Fruit fly (Drosophila melanogaster) whole organism, pupa: ENCODE data around the gene CG31370.

Experiments
- CG10348 ChIP-seq: fragments of 200-800 bp; sonication (Bioruptor generic); IDR thresholded peaks from 2 replicates; pipeline ENCODE4 v1.3.6; 2022; ENCODE audit warnings: missing biosample characterization, missing genetic modification characterization
- CG12605 ChIP-seq: fragments of 200-800 bp; sonication (Bioruptor generic); IDR thresholded peaks from 2 replicates; pipeline ENCODE4 v1.3.6; 2022; ENCODE audit warnings: missing biosample characterization, missing genetic modification characterization
- CG13204 ChIP-seq: fragments of 200-800 bp; sonication (Bioruptor generic); optimal IDR thresholded peaks from 2 replicates; lab custom pipeline; 2018; ENCODE audit warnings: missing biosample characterization, mild to moderate bottlenecking, missing genetic modification characterization, moderate library complexity
- CG14655 ChIP-seq: fragments of 200-800 bp; sonication (Bioruptor generic); optimal IDR thresholded peaks from 3 replicates; lab custom pipeline; 2017; ENCODE audit warnings: mild to moderate bottlenecking, missing biosample characterization, missing genetic modification reagents, missing genetic modification characterization
- CG15710 ChIP-seq: fragments of 200-800 bp; sonication (Bioruptor generic); optimal IDR thresholded peaks from 2 replicates; lab custom pipeline; 2018; ENCODE audit warnings: missing biosample characterization, mild to moderate bottlenecking, missing genetic modification characterization, moderate library complexity
- CG17806 ChIP-seq: fragments of 200-800 bp; sonication (Bioruptor generic); optimal IDR thresholded peaks from 2 replicates; lab custom pipeline; 2018; ENCODE audit warnings: missing biosample characterization, mild to moderate bottlenecking, missing genetic modification characterization, moderate library complexity
- CG32121 ChIP-seq: fragments of 200-800 bp; sonication (Bioruptor generic); IDR thresholded peaks from 2 replicates; pipeline ENCODE4 v1.3.6; 2022; ENCODE audit warnings: missing biosample characterization, missing genetic modification characterization
- CG34367 ChIP-seq: fragments of 200-800 bp; sonication (Bioruptor generic); optimal IDR thresholded peaks from 2 replicates; lab custom pipeline; 2018; ENCODE audit warnings: missing biosample characterization, mild to moderate bottlenecking, missing genetic modification characterization
- CG4496 ChIP-seq: fragments of 200-800 bp; sonication (Bioruptor generic); IDR thresholded peaks from 3 replicates; pipeline ENCODE4 v1.3.6; 2022; ENCODE audit warnings: missing biosample characterization, missing genetic modification characterization
- CG8159 ChIP-seq: fragments of 200-800 bp; sonication (Bioruptor generic); optimal IDR thresholded peaks from 3 replicates; lab custom pipeline; 2018; ENCODE audit warnings: missing biosample characterization, mild to moderate bottlenecking, missing genetic modification characterization, moderate library complexity
- CG8301 ChIP-seq: fragments of 200-800 bp; sonication (Bioruptor generic); optimal IDR thresholded peaks from 2 replicates; lab custom pipeline; 2018; ENCODE audit warnings: missing biosample characterization, mild to moderate bottlenecking, missing genetic modification characterization
- CG9948 ChIP-seq: fragments of 200-800 bp; sonication (Bioruptor generic); optimal IDR thresholded peaks from 2 replicates; lab custom pipeline; 2018; ENCODE audit warnings: missing biosample characterization, mild to moderate bottlenecking, missing genetic modification characterization, moderate library complexity
- D1 ChIP-seq: fragments of 200-800 bp; sonication (Bioruptor generic); optimal IDR thresholded peaks from 2 replicates; lab custom pipeline; 2018; ENCODE audit warnings: missing biosample characterization, mild to moderate bottlenecking, missing genetic modification characterization, moderate library complexity
- EcR ChIP-seq: fragments of 200-800 bp; sonication (Bioruptor generic); optimal IDR thresholded peaks from 3 replicates; lab custom pipeline; 2019; ENCODE audit warnings: missing biosample characterization, missing genetic modification characterization, mild to moderate bottlenecking, moderate library complexity, missing genetic modification reagents
- Ets98B ChIP-seq: fragments of 200-800 bp; sonication (Bioruptor generic); IDR thresholded peaks from 2 replicates; pipeline ENCODE4 v1.3.6; 2022; ENCODE audit warnings: missing biosample characterization, missing genetic modification characterization
- Pif1A ChIP-seq: fragments of 200-800 bp; sonication (Bioruptor generic); optimal IDR thresholded peaks from 3 replicates; lab custom pipeline; 2016; ENCODE audit warnings: missing biosample characterization, missing genetic modification characterization
- Pif1B ChIP-seq: fragments of 200-800 bp; sonication (Bioruptor generic); optimal IDR thresholded peaks from 3 replicates; lab custom pipeline; 2016; ENCODE audit warnings: missing biosample characterization, missing genetic modification characterization
- Snoo ChIP-seq: fragments of 200-800 bp; sonication (Bioruptor generic); optimal IDR thresholded peaks from 3 replicates; lab custom pipeline; 2017; ENCODE audit warnings: missing biosample characterization, mild to moderate bottlenecking, missing genetic modification characterization, inconsistent platforms
- fd96Ca ChIP-seq: fragments of 200-800 bp; sonication (Bioruptor generic); IDR thresholded peaks from 3 replicates; pipeline ENCODE4 v1.3.6; 2022; ENCODE audit warnings: missing biosample characterization, missing genetic modification characterization
- gl ChIP-seq: fragments of 200-800 bp; sonication (Bioruptor generic); optimal IDR thresholded peaks from 2 replicates; lab custom pipeline; 2018; ENCODE audit warnings: missing biosample characterization, mild to moderate bottlenecking, missing genetic modification characterization
- rn ChIP-seq: fragments of 200-800 bp; sonication (Bioruptor generic); IDR thresholded peaks from 2 replicates; pipeline ENCODE4 v1.3.6; 2022; ENCODE audit warnings: missing biosample characterization, missing genetic modification characterization

CG31370 gene

dm6 chr3R:25265589-25266201 lies 36.6 kb upstream of the CG31370 start, which contains the start of the genes GlnRS and RIOK2:
Gene GlnRS (minus strand): TSS chr3R:25265721.
Gene RIOK2 (plus strand): TSS chr3R:25265844.
- TF ChIP-seq CG8301 (tag; lab: Kevin White, UChicago), result no peak
- peak; percentile 51; the same call in 1 of the 2 replicates for TF ChIP-seq CG12605 (GFP tag; lab: Robert Waterston, UW)
- TF ChIP-seq Pif1A (GFP tag; lab: Kevin White, UChicago), result no peak
- no peak for TF ChIP-seq CG17806 (tag; lab: Kevin White, UChicago)
- TF ChIP-seq EcR, result no peak

dm6 chr3R:25266751-25267150 lies 35.5 kb upstream of the CG31370 start:
- no peak for TF ChIP-seq D1 (tag; lab: Kevin White, UChicago)
- TF ChIP-seq CG34367 (tag; lab: Kevin White, UChicago), result no peak
- no peak for TF ChIP-seq Pif1A (GFP tag; lab: Kevin White, UChicago)
- TF ChIP-seq CG15710 (tag; lab: Kevin White, UChicago), result no peak
- no peak for TF ChIP-seq CG17806 (tag; lab: Kevin White, UChicago)
- TF ChIP-seq CG13204 (GFP tag; lab: Kevin White, UChicago), result no peak
- TF ChIP-seq Snoo (tag; lab: Kevin White, UChicago), result no peak
- no peak for TF ChIP-seq CG14655
- TF ChIP-seq CG9948 (tag; lab: Kevin White, UChicago), result no peak
- TF ChIP-seq gl (tag; lab: Kevin White, UChicago), result no peak
- no peak for TF ChIP-seq CG32121 (GFP tag; lab: Robert Waterston, UW)
- no peak for TF ChIP-seq Ets98B
- TF ChIP-seq fd96Ca (GFP tag; lab: Robert Waterston, UW), result no peak
- TF ChIP-seq EcR, result no peak
- no peak for TF ChIP-seq CG12605 (GFP tag; lab: Robert Waterston, UW)
- no peak for TF ChIP-seq CG10348 (GFP tag; lab: Robert Waterston, UW)
- no peak for TF ChIP-seq CG8301 (tag; lab: Kevin White, UChicago)
- TF ChIP-seq CG8159 (tag; lab: Kevin White, UChicago), result no peak
- no peak for TF ChIP-seq Pif1B (GFP tag; lab: Kevin White, UChicago)
- no peak for TF ChIP-seq CG4496

dm6 chr3R:25269909-25270308 lies 32.4 kb upstream of the CG31370 start, which contains the start of the genes CG11889 and CG11891:
Gene CG11889 (plus strand): TSS chr3R:25270209.
Gene CG11891 (plus strand): TSS chr3R:25270209.
- TF ChIP-seq CG32121 (GFP tag; lab: Robert Waterston, UW), result no peak
- TF ChIP-seq EcR, result no peak
- TF ChIP-seq gl (tag; lab: Kevin White, UChicago), result no peak
- TF ChIP-seq CG17806 (tag; lab: Kevin White, UChicago), result no peak
- no peak for TF ChIP-seq CG8301 (tag; lab: Kevin White, UChicago)
- no peak for TF ChIP-seq Pif1B (GFP tag; lab: Kevin White, UChicago)
- TF ChIP-seq CG12605 (GFP tag; lab: Robert Waterston, UW), result no peak
- no peak for TF ChIP-seq CG10348 (GFP tag; lab: Robert Waterston, UW)
- TF ChIP-seq fd96Ca (GFP tag; lab: Robert Waterston, UW), result no peak
- no peak for TF ChIP-seq rn
- no peak for TF ChIP-seq D1 (tag; lab: Kevin White, UChicago)
- TF ChIP-seq Snoo (tag; lab: Kevin White, UChicago), result no peak
- TF ChIP-seq Ets98B, result no peak
- no peak for TF ChIP-seq CG14655
- TF ChIP-seq CG15710 (tag; lab: Kevin White, UChicago), result no peak
- no peak for TF ChIP-seq CG8159 (tag; lab: Kevin White, UChicago)
- TF ChIP-seq CG34367 (tag; lab: Kevin White, UChicago), result no peak
- TF ChIP-seq Pif1A (GFP tag; lab: Kevin White, UChicago), result no peak

dm6 chr3R:25273537-25273936 lies 28.7 kb upstream of the CG31370 start, which contains the start of gene CG11878:
Gene CG11878 (plus strand): TSS chr3R:25273837.
- TF ChIP-seq CG17806 (tag; lab: Kevin White, UChicago), result no peak
- no peak for TF ChIP-seq Pif1A (GFP tag; lab: Kevin White, UChicago)
- no peak for TF ChIP-seq CG14655
- no peak for TF ChIP-seq CG4496
- TF ChIP-seq CG12605 (GFP tag; lab: Robert Waterston, UW), result no peak
- no peak for TF ChIP-seq EcR
- TF ChIP-seq CG8301 (tag; lab: Kevin White, UChicago), result no peak
- TF ChIP-seq Pif1B (GFP tag; lab: Kevin White, UChicago), result no peak
- no peak for TF ChIP-seq Ets98B
- no peak for TF ChIP-seq CG15710 (tag; lab: Kevin White, UChicago)
- no peak for TF ChIP-seq CG10348 (GFP tag; lab: Robert Waterston, UW)
- TF ChIP-seq rn, result no peak

dm6 chr3R:25275276-25275675 lies 27.0 kb upstream of the CG31370 start:
- TF ChIP-seq CG8159 (tag; lab: Kevin White, UChicago) (no peak), rn (no peak), CG4496 (no peak), CG34367 (tag; lab: Kevin White, UChicago) (no peak), CG10348 (GFP tag; lab: Robert Waterston, UW) (no peak), Pif1A (GFP tag; lab: Kevin White, UChicago) (no peak), CG32121 (GFP tag; lab: Robert Waterston, UW) (no peak), CG15710 (tag; lab: Kevin White, UChicago) (no peak), CG12605 (GFP tag; lab: Robert Waterston, UW) (no peak), gl (tag; lab: Kevin White, UChicago) (no peak), CG14655 (no peak), CG8301 (tag; lab: Kevin White, UChicago) (no peak), Pif1B (GFP tag; lab: Kevin White, UChicago) (no peak), CG9948 (tag; lab: Kevin White, UChicago) (no peak), Snoo (tag; lab: Kevin White, UChicago) (no peak), CG13204 (GFP tag; lab: Kevin White, UChicago) (no peak), EcR (no peak), CG17806 (tag; lab: Kevin White, UChicago) (no peak), Ets98B (no peak), fd96Ca (GFP tag; lab: Robert Waterston, UW) (no peak)
